Worm (Caenorhabditis elegans): ENCODE data around the gene sel-8.

DNA sequence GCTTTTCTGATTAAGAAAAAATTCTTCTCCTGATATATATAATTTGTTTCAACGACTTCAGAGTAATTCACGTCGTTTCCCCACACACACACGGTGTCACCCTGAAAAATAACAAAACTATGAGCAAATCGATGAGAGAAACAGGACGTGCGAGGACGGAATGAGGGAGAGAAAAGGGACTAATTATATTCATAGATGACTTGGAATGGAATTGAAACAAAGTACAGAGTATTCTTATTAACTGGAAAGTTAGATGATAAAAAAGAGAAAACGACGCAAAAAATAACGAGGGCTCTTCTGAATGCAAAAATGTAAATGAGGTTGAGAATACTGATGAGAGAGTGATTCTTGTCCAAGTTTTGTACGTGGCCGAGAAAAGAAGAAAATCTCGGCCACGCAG is 43.4 kb upstream of the sel-8 start, which contains the start of gene C46F11.6:
- TF ChIP-seq Y53F4B.3 (GFP tag; IDR thresholded peaks at IDR 0.05), result no peak
- no peak for TF ChIP-seq lir-1 (GFP tag; conservative IDR thresholded peaks at IDR 0.05)
- TF ChIP-seq madf-8 (GFP tag; conservative IDR thresholded peaks at IDR 0.05), result no peak
- TF ChIP-seq F23B12.7 (tag; optimal IDR thresholded peaks at IDR 0.05; ENCODE audit: insufficient read depth), result no peak
- TF ChIP-seq ztf-3 (GFP tag; optimal IDR thresholded peaks at IDR 0.05), result no peak

Data from whole organism, young adult.